Worm (Caenorhabditis elegans) whole organism, mixed stage, embryonic: Measurements from ENCODE around the gene ZC84.1.

ENCODE experiments used
- blmp-1 ChIP-seq: fragments of 150-350 bp; optimal IDR thresholded peaks from 2 replicates; lab custom pipeline; 2014; ENCODE audit warnings: missing biosample characterization, missing genetic modification characterization
- elt-3 ChIP-seq: fragments of 150-350 bp; optimal IDR thresholded peaks from 2 replicates; lab custom pipeline; 2014; ENCODE audit warnings: missing biosample characterization, missing genetic modification characterization
- ham-2 ChIP-seq: fragments of 200-800 bp; sonication (Bioruptor generic); optimal IDR thresholded peaks from 2 replicates; lab custom pipeline; 2018; ENCODE audit warnings: mild to moderate bottlenecking, missing genetic modification characterization, missing compliant biosample characterization
- lsy-2 ChIP-seq: fragments of 150-350 bp; optimal IDR thresholded peaks from 2 replicates; lab custom pipeline; 2014; ENCODE audit warnings: missing biosample characterization, missing genetic modification characterization
- mep-1 ChIP-seq: fragments of 150-350 bp; optimal IDR thresholded peaks from 2 replicates; lab custom pipeline; 2017; ENCODE audit warnings: missing biosample characterization, missing genetic modification reagents, missing genetic modification characterization, inconsistent platforms
- nhr-12 ChIP-seq: fragments of 150-350 bp; optimal IDR thresholded peaks from 2 replicates; lab custom pipeline; 2014; ENCODE audit warnings: missing biosample characterization, missing genetic modification characterization
- nhr-2 ChIP-seq: fragments of 150-350 bp; optimal IDR thresholded peaks from 2 replicates; lab custom pipeline; 2014; ENCODE audit warnings: missing biosample characterization, missing genetic modification characterization
- nhr-237 ChIP-seq: fragments of 150-350 bp; optimal IDR thresholded peaks from 2 replicates; lab custom pipeline; 2014; ENCODE audit warnings: missing biosample characterization, missing genetic modification characterization
- nhr-28 ChIP-seq: fragments of 150-350 bp; optimal IDR thresholded peaks from 2 replicates; lab custom pipeline; 2014; ENCODE audit warnings: missing biosample characterization, missing genetic modification characterization
- snpc-4 ChIP-seq: fragments of 150-350 bp; optimal IDR thresholded peaks from 2 replicates; lab custom pipeline; 2014; ENCODE audit warnings: missing biosample characterization, missing genetic modification characterization
- sptf-1 ChIP-seq: sonication (generic microtip); optimal IDR thresholded peaks from 2 replicates; lab custom pipeline; 2017; ENCODE audit warnings: mild to moderate bottlenecking, missing genetic modification characterization, moderate library complexity, missing compliant biosample characterization
- tbx-8 ChIP-seq: fragments of 200-800 bp; sonication (Bioruptor generic); optimal IDR thresholded peaks from 2 replicates; lab custom pipeline; 2018; ENCODE audit warnings: mild to moderate bottlenecking, missing genetic modification characterization, moderate library complexity, missing compliant biosample characterization
- unc-62 ChIP-seq: fragments of 150-350 bp; optimal IDR thresholded peaks from 2 replicates; lab custom pipeline; 2014; ENCODE audit warnings: missing biosample characterization, missing genetic modification reagents, missing genetic modification characterization
- ztf-11 ChIP-seq: fragments of 150-350 bp; optimal IDR thresholded peaks from 2 replicates; lab custom pipeline; 2014; ENCODE audit warnings: missing biosample characterization, missing genetic modification characterization

DNA sequence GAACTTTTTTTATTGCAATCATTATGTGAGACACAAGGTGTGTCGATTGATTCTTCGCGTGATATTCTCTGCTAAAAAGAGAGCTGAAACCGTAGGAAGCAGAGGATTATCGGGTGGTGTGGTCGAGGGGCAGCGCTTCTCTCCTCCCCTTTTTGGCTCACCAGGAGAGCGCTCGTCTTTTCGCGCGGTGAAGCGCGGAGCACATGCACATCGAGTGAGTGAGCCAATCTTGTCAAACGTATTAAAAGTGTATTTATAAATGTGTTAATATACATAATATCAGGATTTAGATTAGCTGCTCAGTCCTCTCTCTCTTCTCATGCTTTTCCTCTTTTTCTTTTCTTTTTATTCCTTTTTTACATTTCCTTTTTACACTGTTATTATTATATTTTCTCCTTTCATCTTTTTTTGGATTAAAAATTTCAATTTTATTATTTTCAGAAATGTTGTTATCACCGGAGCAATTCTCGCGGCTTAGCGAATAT lies 43.4 kb downstream of the ZC84.1 start, which contains the start of gene dgk-3:
- TF ChIP-seq nhr-2 (no peak), snpc-4 (no peak), unc-62 (no peak), nhr-237 (tag; lab: Kevin White, UChicago) (no peak), blmp-1 (tag; lab: Kevin White, UChicago) (no peak), sptf-1 (tag; lab: Kevin White, UChicago) (no peak), nhr-28 (tag; lab: Kevin White, UChicago) (no peak), lsy-2 (tag; lab: Kevin White, UChicago) (no peak), elt-3 (no peak), nhr-12 (tag; lab: Kevin White, UChicago) (no peak), ztf-11 (tag; lab: Kevin White, UChicago) (no peak), ham-2 (GFP tag; lab: Kevin White, UChicago) (no peak), mep-1 (tag; lab: Kevin White, UChicago) (no peak), tbx-8 (GFP tag; lab: Kevin White, UChicago) (no peak)
